Worm (Caenorhabditis elegans) whole organism, midembryonic: ENCODE results near the gene slc-25A18.1.

Source experiments
- T22C8.4 ChIP-seq: fragments of 200-800 bp; sonication (Bioruptor generic); IDR thresholded peaks from 2 replicates; pipeline ENCODE4 v1.3.6; 2022; ENCODE audit warnings: missing genetic modification characterization, missing compliant biosample characterization
- cog-1 ChIP-seq: sonication (generic microtip); optimal IDR thresholded peaks from 2 replicates; lab custom pipeline; 2016; ENCODE audit warnings: missing genetic modification characterization, missing compliant biosample characterization
- flt-1 ChIP-seq: fragments of 200-800 bp; sonication (Bioruptor generic); IDR thresholded peaks from 2 replicates; pipeline ENCODE4 v1.3.6; 2022; ENCODE audit warnings: missing genetic modification characterization, missing compliant biosample characterization
- klf-2 ChIP-seq: fragments of 200-800 bp; sonication (Bioruptor generic); conservative IDR thresholded peaks from 2 replicates; pipeline ENCODE4 v1.3.6; 2022; ENCODE audit warnings: missing genetic modification reagents, missing genetic modification characterization, missing compliant biosample characterization
- ref-1 ChIP-seq: fragments of 200-800 bp; sonication (Bioruptor generic); conservative IDR thresholded peaks from 2 replicates; pipeline ENCODE4 v1.3.6; 2022; ENCODE audit warnings: missing genetic modification reagents, missing genetic modification characterization, missing compliant biosample characterization
- ztf-23 ChIP-seq: fragments of 200-800 bp; sonication (Bioruptor generic); IDR thresholded peaks from 2 replicates; pipeline ENCODE4 v1.3.6; 2022; ENCODE audit warnings: missing genetic modification reagents, missing genetic modification characterization, missing compliant biosample characterization
- ztf-29 ChIP-seq: fragments of 200-800 bp; sonication (Bioruptor generic); IDR thresholded peaks from 2 replicates; pipeline ENCODE4 v1.3.6; 2022; ENCODE audit warnings: missing genetic modification reagents, missing genetic modification characterization, missing compliant biosample characterization

DNA sequence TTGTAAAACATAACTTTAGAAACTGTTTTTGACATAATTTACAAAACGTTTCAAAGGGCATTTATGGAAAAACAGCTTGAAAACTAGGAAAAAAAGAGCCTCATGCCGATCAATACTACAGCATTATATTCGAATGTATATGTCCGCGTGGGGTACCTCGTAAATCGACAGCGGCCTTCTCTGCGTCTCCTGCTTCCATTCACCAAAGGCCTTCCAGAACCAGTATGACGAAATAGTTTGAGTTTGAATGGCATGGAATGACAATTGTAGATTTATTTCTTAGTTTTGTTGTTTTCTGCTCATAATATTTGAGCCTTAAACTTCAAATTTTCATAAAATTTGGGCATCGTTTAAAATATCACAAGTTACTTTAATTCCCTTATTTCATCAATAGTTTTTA, 41.7 kb upstream of the slc-25A18.1 start:
- TF ChIP-seq ztf-23 (GFP tag; lab: Robert Waterston, UW), result no peak
- TF ChIP-seq T22C8.4 (GFP tag; lab: Robert Waterston, UW), result no peak
- no peak for TF ChIP-seq ztf-29 (GFP tag; lab: Robert Waterston, UW)
- TF ChIP-seq ref-1 (GFP tag; lab: Robert Waterston, UW), result no peak
- TF ChIP-seq cog-1 (tag; lab: Kevin White, UChicago), result no peak
- no peak for TF ChIP-seq flt-1
- no peak for TF ChIP-seq klf-2 (GFP tag; lab: Robert Waterston, UW)
